Worm (Caenorhabditis elegans) whole organism, late embryonic: Measurements from ENCODE around the gene K02B2.6.

ENCODE experiments used
- F13H6.1 ChIP-seq: sonication (generic microtip); optimal IDR thresholded peaks from 2 replicates; lab custom pipeline; 2016; ENCODE audit warnings: missing genetic modification characterization, missing compliant biosample characterization
- K02D7.2 ChIP-seq: sonication (generic microtip); optimal IDR thresholded peaks from 2 replicates; lab custom pipeline; 2017; ENCODE audit warnings: mild to moderate bottlenecking, missing genetic modification characterization, missing compliant biosample characterization
- T23F11.4 ChIP-seq: fragments of 200-800 bp; sonication (Bioruptor generic); optimal IDR thresholded peaks from 2 replicates; lab custom pipeline; 2018; ENCODE audit warnings: mild to moderate bottlenecking, missing genetic modification characterization, missing compliant biosample characterization
- ahr-1 ChIP-seq: sonication (generic microtip); optimal IDR thresholded peaks from 2 replicates; lab custom pipeline; 2016; ENCODE audit warnings: missing genetic modification characterization, missing compliant biosample characterization
- ama-1 ChIP-seq: fragments of 150-350 bp; optimal IDR thresholded peaks from 2 replicates; lab custom pipeline; 2014
- ceh-14 ChIP-seq: sonication (generic microtip); optimal IDR thresholded peaks from 2 replicates; lab custom pipeline; 2016; ENCODE audit warnings: missing genotype, missing genetic modification characterization, missing compliant biosample characterization
- ceh-18 ChIP-seq: sonication (generic microtip); optimal IDR thresholded peaks from 2 replicates; lab custom pipeline; 2016; ENCODE audit warnings: missing genetic modification characterization, missing compliant biosample characterization
- ceh-19 ChIP-seq: fragments of 200-800 bp; sonication (Bioruptor generic); optimal IDR thresholded peaks from 2 replicates; lab custom pipeline; 2018; ENCODE audit warnings: mild to moderate bottlenecking, missing genetic modification characterization, missing compliant biosample characterization
- ceh-2 ChIP-seq: sonication (generic microtip); optimal IDR thresholded peaks from 2 replicates; lab custom pipeline; 2016; ENCODE audit warnings: missing genotype, missing genetic modification characterization, missing compliant biosample characterization
- ceh-22 ChIP-seq: sonication (generic microtip); optimal IDR thresholded peaks from 2 replicates; lab custom pipeline; 2017; ENCODE audit warnings: missing biosample characterization, missing genetic modification characterization
- ceh-24 ChIP-seq: sonication (generic microtip); optimal IDR thresholded peaks from 2 replicates; lab custom pipeline; 2016; ENCODE audit warnings: mild to moderate bottlenecking, missing genetic modification characterization, missing compliant biosample characterization
- ceh-30 ChIP-seq: fragments of 150-350 bp; optimal IDR thresholded peaks from 2 replicates; lab custom pipeline; 2014; ENCODE audit warnings: missing biosample characterization, missing genetic modification characterization
- ceh-31 ChIP-seq: sonication (generic microtip); optimal IDR thresholded peaks from 2 replicates; lab custom pipeline; 2016; ENCODE audit warnings: missing genetic modification characterization, missing compliant biosample characterization
- ceh-34 ChIP-seq: sonication (generic microtip); optimal IDR thresholded peaks from 2 replicates; lab custom pipeline; 2016; ENCODE audit warnings: mild to moderate bottlenecking, missing genetic modification characterization, missing compliant biosample characterization
- ceh-45 ChIP-seq: fragments of 200-800 bp; sonication (Bioruptor generic); IDR thresholded peaks from 2 replicates; pipeline ENCODE4 v1.3.6; 2022; ENCODE audit warnings: missing genetic modification reagents, missing genetic modification characterization, missing compliant biosample characterization
- ceh-48 ChIP-seq: sonication (generic microtip); optimal IDR thresholded peaks from 2 replicates; lab custom pipeline; 2016; ENCODE audit warnings: missing genetic modification characterization, inconsistent platforms, missing compliant biosample characterization
- ceh-9 ChIP-seq: sonication (generic microtip); optimal IDR thresholded peaks from 2 replicates; lab custom pipeline; 2016; ENCODE audit warnings: mild to moderate bottlenecking, missing genetic modification characterization, inconsistent platforms, missing compliant biosample characterization
- dve-1 ChIP-seq: sonication (generic microtip); optimal IDR thresholded peaks from 2 replicates; lab custom pipeline; 2017; ENCODE audit warnings: antibody characterized with exemption, mild to moderate bottlenecking, missing genetic modification characterization, missing compliant biosample characterization
- elt-2 ChIP-seq: sonication (generic microtip); optimal IDR thresholded peaks from 2 replicates; lab custom pipeline; 2016; ENCODE audit warnings: missing genetic modification reagents, missing genetic modification characterization, missing compliant biosample characterization
- fkh-10 ChIP-seq: fragments of 150-350 bp; optimal IDR thresholded peaks from 2 replicates; lab custom pipeline; 2014; ENCODE audit warnings: missing biosample characterization, missing genetic modification reagents, missing genetic modification characterization
- fkh-6 ChIP-seq: sonication (generic microtip); optimal IDR thresholded peaks from 2 replicates; lab custom pipeline; 2016; ENCODE audit warnings: missing genetic modification characterization, missing compliant biosample characterization
- gmeb-2 ChIP-seq: sonication (generic microtip); optimal IDR thresholded peaks from 2 replicates; lab custom pipeline; 2016; ENCODE audit warnings: missing genetic modification characterization, inconsistent platforms, missing compliant biosample characterization
- hlh-13 ChIP-seq: fragments of 200-800 bp; sonication (Bioruptor generic); optimal IDR thresholded peaks from 2 replicates; lab custom pipeline; 2018; ENCODE audit warnings: mild to moderate bottlenecking, missing genetic modification characterization, missing compliant biosample characterization
- hlh-6 ChIP-seq: sonication (generic microtip); optimal IDR thresholded peaks from 2 replicates; lab custom pipeline; 2016; ENCODE audit warnings: missing genotype, missing genetic modification characterization, missing compliant biosample characterization
- hlh-8 ChIP-seq: sonication (generic microtip); optimal IDR thresholded peaks from 2 replicates; lab custom pipeline; 2016; ENCODE audit warnings: missing genotype, missing genetic modification characterization, missing compliant biosample characterization
- lim-6 ChIP-seq: sonication (generic microtip); optimal IDR thresholded peaks from 2 replicates; lab custom pipeline; 2016; ENCODE audit warnings: missing genetic modification characterization, missing compliant biosample characterization
- madf-2 ChIP-seq: sonication (generic microtip); optimal IDR thresholded peaks from 2 replicates; lab custom pipeline; 2017; ENCODE audit warnings: missing genetic modification characterization, missing compliant biosample characterization
- nfya-1 ChIP-seq: sonication (generic microtip); optimal IDR thresholded peaks from 2 replicates; lab custom pipeline; 2017; ENCODE audit warnings: missing genetic modification characterization, mild to moderate bottlenecking, missing compliant biosample characterization, antibody characterized with exemption, moderate library complexity
- npax-4 ChIP-seq: sonication (generic microtip); optimal IDR thresholded peaks from 2 replicates; lab custom pipeline; 2016; ENCODE audit warnings: missing genetic modification characterization, missing compliant biosample characterization
- pag-3 ChIP-seq: sonication (generic microtip); optimal IDR thresholded peaks from 2 replicates; lab custom pipeline; 2016; ENCODE audit warnings: missing compliant biosample characterization, missing genetic modification characterization, borderline replicate concordance
- pat-9 ChIP-seq: fragments of 200-800 bp; sonication (Bioruptor generic); optimal IDR thresholded peaks from 2 replicates; lab custom pipeline; 2018; ENCODE audit warnings: mild to moderate bottlenecking, missing genetic modification characterization, moderate library complexity, missing compliant biosample characterization
- pax-1 ChIP-seq: fragments of 150-350 bp; optimal IDR thresholded peaks from 2 replicates; lab custom pipeline; 2014; ENCODE audit warnings: missing biosample characterization, missing genetic modification characterization
- pha-2 ChIP-seq: sonication (generic microtip); optimal IDR thresholded peaks from 2 replicates; lab custom pipeline; 2017; ENCODE audit warnings: mild to moderate bottlenecking, missing genetic modification characterization, missing compliant biosample characterization
- pha-4 ChIP-seq: fragments of 150-350 bp; optimal IDR thresholded peaks from 2 replicates; lab custom pipeline; 2018; ENCODE audit warnings: missing biosample characterization, missing genetic modification reagents, missing genetic modification characterization
- pqm-1 ChIP-seq: sonication (generic microtip); optimal IDR thresholded peaks from 2 replicates; lab custom pipeline; 2016; ENCODE audit warnings: missing genetic modification characterization, missing compliant biosample characterization
- ref-2 ChIP-seq: sonication (generic microtip); optimal IDR thresholded peaks from 2 replicates; lab custom pipeline; 2016; ENCODE audit warnings: missing genetic modification characterization, missing compliant biosample characterization
- sdc-2 ChIP-seq: sonication (generic microtip); optimal IDR thresholded peaks from 2 replicates; lab custom pipeline; 2016; ENCODE audit warnings: missing genotype, missing genetic modification characterization, missing compliant biosample characterization
- tbx-7 ChIP-seq: sonication (generic microtip); optimal IDR thresholded peaks from 2 replicates; lab custom pipeline; 2016; ENCODE audit warnings: missing genotype, missing genetic modification characterization, missing compliant biosample characterization
- ttx-3 ChIP-seq: sonication (generic microtip); optimal IDR thresholded peaks from 2 replicates; lab custom pipeline; 2016; ENCODE audit warnings: missing genetic modification reagents, missing genetic modification characterization, missing compliant biosample characterization
- unc-3 ChIP-seq, 2 experiments: fragments of 200-800 bp in 1 of 2; sonication (Bioruptor generic) in 1 of 2; sonication (generic microtip) in 1 of 2; conservative IDR thresholded peaks in 1 of 2; optimal IDR thresholded peaks in 1 of 2; 2 replicates each; pipeline versions ENCODE4 v1.3.6 to Lab custom; 2016 to 2022; ENCODE audit warnings: missing compliant biosample characterization in 2 of 2, missing genetic modification characterization in 2 of 2, missing genetic modification reagents in 1 of 2
- unc-42 ChIP-seq: sonication (generic microtip); optimal IDR thresholded peaks from 2 replicates; lab custom pipeline; 2016; ENCODE audit warnings: missing genotype, missing genetic modification characterization, missing compliant biosample characterization
- unc-55 ChIP-seq: sonication (generic microtip); optimal IDR thresholded peaks from 2 replicates; lab custom pipeline; 2017; ENCODE audit warnings: missing biosample characterization, missing genetic modification reagents, missing genetic modification characterization
- unc-86 ChIP-seq: sonication (generic microtip); optimal IDR thresholded peaks from 2 replicates; lab custom pipeline; 2016; ENCODE audit warnings: missing genetic modification characterization, missing compliant biosample characterization
- ztf-16 ChIP-seq: sonication (generic microtip); optimal IDR thresholded peaks from 2 replicates; lab custom pipeline; 2017; ENCODE audit warnings: missing genetic modification characterization, missing compliant biosample characterization

K02B2.6 gene

ce11 chrIV:5934046-5934445 is 28.0 kb downstream of the K02B2.6 start, which contains the start of gene H32C10.1:
Gene H32C10.1 (plus strand): TSS chrIV:5934346.
- no peak for TF ChIP-seq ztf-16 (tag; lab: Kevin White, UChicago)
- no peak for TF ChIP-seq pha-2 (tag; lab: Kevin White, UChicago)
- TF ChIP-seq dve-1 (tag; lab: Kevin White, UChicago), result no peak
- no peak for TF ChIP-seq ceh-30 (tag; lab: Kevin White, UChicago)
- no peak for TF ChIP-seq T23F11.4
- TF ChIP-seq ceh-34 (tag; lab: Kevin White, UChicago), result no peak
- TF ChIP-seq npax-4 (tag; lab: Kevin White, UChicago), result no peak
- no peak for TF ChIP-seq hlh-13 (GFP tag; lab: Kevin White, UChicago)
- no peak for TF ChIP-seq ceh-31
- no peak for TF ChIP-seq hlh-6 (tag; lab: Kevin White, UChicago)
- TF ChIP-seq lim-6 (tag; lab: Kevin White, UChicago), result no peak
- no peak for TF ChIP-seq ceh-24 (tag; lab: Kevin White, UChicago)
- TF ChIP-seq fkh-10, result no peak
- no peak for TF ChIP-seq pqm-1 (tag; lab: Kevin White, UChicago)
- TF ChIP-seq, all 69 proteins: peak for 0

- TF ChIP-seq ceh-19, result no peak
- no peak for TF ChIP-seq unc-86 (tag; lab: Kevin White, UChicago)
- no peak for TF ChIP-seq elt-2 (tag; lab: Kevin White, UChicago)
- no peak for TF ChIP-seq fkh-6 (tag; lab: Kevin White, UChicago)
- no peak for TF ChIP-seq K02D7.2 (tag; lab: Kevin White, UChicago)
- TF ChIP-seq ceh-45, result no peak
- no peak for TF ChIP-seq ceh-30 (tag; lab: Kevin White, UChicago)
- no peak for TF ChIP-seq pha-2 (tag; lab: Kevin White, UChicago)
- TF ChIP-seq madf-2 (tag; lab: Kevin White, UChicago), result no peak
- no peak for TF ChIP-seq fkh-10
- no peak for TF ChIP-seq unc-55 (GFP tag; lab: Kevin White, UChicago)
- no peak for TF ChIP-seq ceh-18 (tag; lab: Kevin White, UChicago)
- no peak for TF ChIP-seq F13H6.1
- TF ChIP-seq ceh-48 (tag; lab: Kevin White, UChicago), result no peak
- no peak for TF ChIP-seq pha-4 (tag; lab: Kevin White, UChicago)
- TF ChIP-seq ceh-14, result no peak
- no peak for TF ChIP-seq ceh-22 (tag; lab: Kevin White, UChicago)
These were observed 31.7 kb downstream of the K02B2.6 start, which contains the start of gene lin-33 for ce11 chrIV:5930345-5930744. Gene lin-33 (plus strand): TSS chrIV:5930645.

- TF ChIP-seq elt-2 (tag; lab: Kevin White, UChicago) (no peak), fkh-6 (tag; lab: Kevin White, UChicago) (no peak), ceh-19 (no peak), ttx-3 (no peak), hlh-8 (tag; lab: Kevin White, UChicago) (peak; percentile 91), ceh-9 (tag; lab: Kevin White, UChicago) (no peak), unc-42 (tag; lab: Kevin White, UChicago) (no peak), dve-1 (tag; lab: Kevin White, UChicago) (no peak)
These were observed 33.1 kb downstream of the K02B2.6 start for ce11 chrIV:5928957-5929356.

- TF ChIP-seq K02D7.2 (tag; lab: Kevin White, UChicago), result no peak
- peak; percentile 91 for TF ChIP-seq unc-42 (tag; lab: Kevin White, UChicago)
- no peak for TF ChIP-seq ztf-16 (tag; lab: Kevin White, UChicago)
These were observed 34.3 kb downstream of the K02B2.6 start for ce11 chrIV:5927805-5928204.

- TF ChIP-seq ceh-45, result no peak
- no peak for TF ChIP-seq sdc-2 (tag; lab: Kevin White, UChicago)
- no peak for TF ChIP-seq ceh-19
- TF ChIP-seq ref-2, result peak; percentile 47
- TF ChIP-seq ceh-9 (tag; lab: Kevin White, UChicago), result no peak
- TF ChIP-seq F13H6.1, result no peak
- TF ChIP-seq unc-42 (tag; lab: Kevin White, UChicago), result peak; percentile 40
- TF ChIP-seq nfya-1 (tag; lab: Kevin White, UChicago), result peak; percentile 29
- no peak for TF ChIP-seq gmeb-2 (tag; lab: Kevin White, UChicago)
- no peak for TF ChIP-seq unc-86 (tag; lab: Kevin White, UChicago)
- no peak for TF ChIP-seq ahr-1
- TF ChIP-seq ama-1, result no peak
- TF ChIP-seq lim-6 (tag; lab: Kevin White, UChicago), result no peak
- TF ChIP-seq unc-3 (GFP tag; conservative IDR thresholded peaks at IDR 0.05; lab: Robert Waterston, UW), result no peak
- no peak for TF ChIP-seq unc-3 (tag; optimal IDR thresholded peaks at IDR 0.05; lab: Kevin White, UChicago)
- TF ChIP-seq pqm-1 (tag; lab: Kevin White, UChicago), result no peak
- no peak for TF ChIP-seq tbx-7 (tag; lab: Kevin White, UChicago)
- TF ChIP-seq fkh-10, result no peak
- TF ChIP-seq ceh-2, result no peak
- TF ChIP-seq pag-3 (tag; lab: Kevin White, UChicago), result no peak
- no peak for TF ChIP-seq pax-1
- no peak for TF ChIP-seq pat-9
These were observed 35.4 kb downstream of the K02B2.6 start for ce11 chrIV:5926643-5927042.
